Worm (Caenorhabditis elegans) whole organism, L3 larva: Measurements from ENCODE around the gene T06E4.21.

Experiments used
- R02D3.7 ChIP-seq: fragments of 150-350 bp; optimal IDR thresholded peaks from 2 replicates; lab custom pipeline; 2014; ENCODE audit warnings: missing biosample characterization, missing genetic modification characterization
- ZK546.5 ChIP-seq: sonication (generic microtip); optimal IDR thresholded peaks from 2 replicates; lab custom pipeline; 2017; ENCODE audit warnings: missing biosample characterization, missing genetic modification characterization
- aly-2 ChIP-seq: fragments of 150-350 bp; optimal IDR thresholded peaks from 2 replicates; lab custom pipeline; 2014; ENCODE audit warnings: missing biosample characterization, missing genetic modification characterization
- ceh-16 ChIP-seq: sonication (generic microtip); optimal IDR thresholded peaks from 2 replicates; lab custom pipeline; 2017; ENCODE audit warnings: missing biosample characterization, missing genetic modification characterization
- ceh-28 ChIP-seq: fragments of 150-350 bp; optimal IDR thresholded peaks from 2 replicates; lab custom pipeline; 2014; ENCODE audit warnings: missing biosample characterization, missing genetic modification reagents, missing genetic modification characterization
- ceh-82 ChIP-seq: fragments of 150-350 bp; optimal IDR thresholded peaks from 2 replicates; lab custom pipeline; 2014; ENCODE audit warnings: missing biosample characterization, missing genetic modification characterization
- daf-12 ChIP-seq: fragments of 150-350 bp; optimal IDR thresholded peaks from 2 replicates; lab custom pipeline; 2014; ENCODE audit warnings: missing biosample characterization, missing genetic modification reagents, missing genetic modification characterization
- egl-27 ChIP-seq: sonication (generic microtip); optimal IDR thresholded peaks from 4 replicates; lab custom pipeline; 2017; ENCODE audit warnings: missing biosample characterization, missing genetic modification reagents, missing genetic modification characterization
- egl-5 ChIP-seq: fragments of 150-350 bp; optimal IDR thresholded peaks from 2 replicates; lab custom pipeline; 2017; ENCODE audit warnings: missing biosample characterization, missing genetic modification reagents, missing genetic modification characterization, inconsistent platforms
- elt-3 ChIP-seq, 3 experiments: fragments of 150-350 bp in 1 of 3; sonication (generic microtip) in 2 of 3; optimal IDR thresholded peaks; 2 replicates in 2 of 3; 4 replicates in 1 of 3; lab custom pipeline; 2014 to 2017; ENCODE audit warnings: missing biosample characterization in 3 of 3, missing genetic modification characterization in 3 of 3
- eor-1 ChIP-seq, 2 experiments: fragments of 150-350 bp; optimal IDR thresholded peaks; 2 replicates each; lab custom pipeline; 2014 to 2018; ENCODE audit warnings: missing biosample characterization in 2 of 2, missing genetic modification characterization in 2 of 2
- fos-1 ChIP-seq: fragments of 150-350 bp; optimal IDR thresholded peaks from 2 replicates; lab custom pipeline; 2014; ENCODE audit warnings: missing biosample characterization, missing genetic modification characterization
- hmg-11 ChIP-seq: sonication (generic microtip); optimal IDR thresholded peaks from 2 replicates; lab custom pipeline; 2016; ENCODE audit warnings: missing genetic modification characterization, missing compliant biosample characterization
- lin-15B ChIP-seq: fragments of 150-350 bp; optimal IDR thresholded peaks from 2 replicates; lab custom pipeline; 2014; ENCODE audit warnings: missing biosample characterization, missing genetic modification characterization
- mml-1 ChIP-seq: fragments of 150-350 bp; sonication (generic microtip); optimal IDR thresholded peaks from 3 replicates; lab custom pipeline; 2014; ENCODE audit warnings: missing biosample characterization, missing genetic modification characterization
- nfya-1 ChIP-seq: sonication (generic microtip); optimal IDR thresholded peaks from 2 replicates; lab custom pipeline; 2017; ENCODE audit warnings: missing genetic modification characterization, mild to moderate bottlenecking, missing compliant biosample characterization, antibody characterized with exemption, moderate library complexity; ENCODE audit not compliant: insufficient read depth
- nhr-11 ChIP-seq: fragments of 150-350 bp; optimal IDR thresholded peaks from 2 replicates; lab custom pipeline; 2014; ENCODE audit warnings: missing biosample characterization, missing genetic modification characterization
- nhr-12 ChIP-seq: fragments of 150-350 bp; optimal IDR thresholded peaks from 2 replicates; lab custom pipeline; 2014; ENCODE audit warnings: missing biosample characterization, missing genetic modification characterization
- nhr-237 ChIP-seq: fragments of 150-350 bp; optimal IDR thresholded peaks from 2 replicates; lab custom pipeline; 2014; ENCODE audit warnings: missing biosample characterization, missing genetic modification characterization
- nhr-25 ChIP-seq: sonication (generic microtip); optimal IDR thresholded peaks from 2 replicates; lab custom pipeline; 2017; ENCODE audit warnings: missing biosample characterization, missing genetic modification characterization
- nhr-28 ChIP-seq: fragments of 150-350 bp; optimal IDR thresholded peaks from 2 replicates; lab custom pipeline; 2014; ENCODE audit warnings: missing biosample characterization, missing genetic modification characterization
- nhr-67 ChIP-seq: fragments of 150-350 bp; optimal IDR thresholded peaks from 2 replicates; lab custom pipeline; 2014; ENCODE audit warnings: missing biosample characterization, missing genetic modification characterization
- nhr-77 ChIP-seq: fragments of 150-350 bp; optimal IDR thresholded peaks from 2 replicates; lab custom pipeline; 2014; ENCODE audit warnings: missing biosample characterization, missing genetic modification characterization
- pha-4 ChIP-seq: fragments of 150-350 bp; optimal IDR thresholded peaks from 2 replicates; lab custom pipeline; 2014; ENCODE audit warnings: missing biosample characterization, missing genetic modification reagents, missing genetic modification characterization
- sea-2 ChIP-seq: fragments of 150-350 bp; sonication (generic microtip); optimal IDR thresholded peaks from 4 replicates; lab custom pipeline; 2014; ENCODE audit warnings: missing biosample characterization, missing genetic modification reagents, missing genetic modification characterization
- tbx-2 ChIP-seq: sonication (generic microtip); optimal IDR thresholded peaks from 2 replicates; lab custom pipeline; 2016; ENCODE audit warnings: mild to moderate bottlenecking, missing genetic modification characterization, missing compliant biosample characterization
- unc-39 ChIP-seq: sonication (generic microtip); optimal IDR thresholded peaks from 4 replicates; lab custom pipeline; 2017; ENCODE audit warnings: missing biosample characterization, missing genetic modification characterization
- unc-62 ChIP-seq: fragments of 150-350 bp; sonication (generic microtip); optimal IDR thresholded peaks from 4 replicates; lab custom pipeline; 2014; ENCODE audit warnings: missing biosample characterization, missing genetic modification reagents, missing genetic modification characterization
- ztf-11 ChIP-seq: fragments of 150-350 bp; optimal IDR thresholded peaks from 2 replicates; lab custom pipeline; 2014; ENCODE audit warnings: missing biosample characterization, missing genetic modification characterization
- ztf-4 ChIP-seq: fragments of 150-350 bp; optimal IDR thresholded peaks from 2 replicates; lab custom pipeline; 2014; ENCODE audit warnings: missing biosample characterization, missing genetic modification characterization

Gene T06E4.21

DNA sequence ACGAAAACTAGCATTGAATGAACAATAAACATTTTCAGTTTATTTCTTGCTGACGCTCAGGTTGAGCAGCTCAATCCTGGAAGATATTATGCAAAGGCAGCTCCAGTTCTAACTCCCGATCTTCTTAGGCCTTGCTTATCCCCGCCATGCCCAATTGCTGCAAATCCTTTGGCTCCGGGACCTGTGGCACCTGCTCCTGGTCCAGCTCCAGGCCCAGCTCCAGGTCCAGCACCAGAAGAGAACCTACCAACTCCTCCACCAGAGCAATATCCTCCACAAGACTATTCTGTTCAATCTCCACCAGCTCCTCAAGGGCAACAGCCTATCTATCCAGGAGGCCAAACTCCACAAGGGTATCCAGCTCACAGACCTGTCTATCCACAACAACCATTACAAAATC is 35.3 kb upstream of the T06E4.21 start:
- TF ChIP-seq sea-2 (GFP tag; lab: Kevin White, UChicago) (no peak), nhr-25 (tag; lab: Kevin White, UChicago) (no peak), ceh-16 (tag; lab: Kevin White, UChicago) (no peak), nhr-237 (no peak), egl-5 (tag; lab: Kevin White, UChicago) (no peak), unc-39 (tag; lab: Kevin White, UChicago) (no peak), hmg-11 (no peak), fos-1 (tag; lab: Kevin White, UChicago) (no peak), lin-15B (tag; lab: Kevin White, UChicago) (no peak), nhr-12 (tag; lab: Kevin White, UChicago) (no peak), R02D3.7 (tag; lab: Kevin White, UChicago) (no peak), elt-3 (tag; optimal IDR thresholded peaks at IDR 0.05; lab: Kevin White, UChicago) (no peak)

DNA sequence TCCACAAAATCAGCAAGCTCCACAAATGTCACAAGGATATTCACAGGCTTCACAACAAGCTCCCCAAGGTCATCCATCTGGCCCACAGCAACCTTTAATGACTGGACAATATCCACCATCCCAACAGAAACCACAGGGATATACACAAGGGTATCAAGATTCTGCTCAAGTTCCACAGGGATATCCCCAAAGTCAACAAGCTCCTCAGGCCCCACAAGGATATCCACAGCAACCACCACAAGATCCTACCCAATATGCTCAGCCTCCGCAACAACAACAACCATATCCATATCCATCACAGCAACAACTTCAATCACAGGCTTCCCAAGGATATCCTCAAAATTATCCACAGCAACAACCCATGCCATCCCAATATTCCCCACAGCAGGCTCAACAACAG is 34.7 kb upstream of the T06E4.21 start:
- TF ChIP-seq eor-1 (tag; optimal IDR thresholded peaks at IDR 0.05; lab: Kevin White, UChicago) = no peak

DNA sequence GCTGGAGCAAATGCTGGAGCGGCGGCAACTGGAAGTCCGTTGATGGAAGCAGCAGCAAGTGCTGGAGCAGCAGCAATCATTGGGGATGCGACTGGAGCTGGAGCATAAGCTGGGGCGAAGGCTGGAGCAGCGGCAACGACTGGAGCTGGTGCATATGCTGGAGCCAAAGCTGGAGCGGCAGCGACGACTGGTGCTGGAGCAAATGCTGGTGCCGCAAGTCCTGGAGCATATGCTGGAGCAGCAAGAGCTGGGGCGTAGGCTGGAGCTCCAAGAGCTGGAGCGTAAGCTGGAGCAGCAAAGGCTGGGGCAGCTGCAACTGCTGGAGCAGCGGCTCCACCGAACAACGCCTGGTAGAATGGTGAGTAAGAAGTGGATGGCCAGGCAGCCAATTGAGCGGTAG is 33.0 kb upstream of the T06E4.21 start:
- TF ChIP-seq nhr-28 (tag; lab: Kevin White, UChicago) = no peak
- TF ChIP-seq lin-15B (tag; lab: Kevin White, UChicago) = no peak
- no peak for TF ChIP-seq ceh-28 (tag; lab: Kevin White, UChicago)
- no peak for TF ChIP-seq egl-5 (tag; lab: Kevin White, UChicago)
- no peak for TF ChIP-seq nhr-11
- no peak for TF ChIP-seq mml-1 (tag; lab: Kevin White, UChicago)
- no peak for TF ChIP-seq sea-2 (GFP tag; lab: Kevin White, UChicago)
- no peak for TF ChIP-seq daf-12

DNA sequence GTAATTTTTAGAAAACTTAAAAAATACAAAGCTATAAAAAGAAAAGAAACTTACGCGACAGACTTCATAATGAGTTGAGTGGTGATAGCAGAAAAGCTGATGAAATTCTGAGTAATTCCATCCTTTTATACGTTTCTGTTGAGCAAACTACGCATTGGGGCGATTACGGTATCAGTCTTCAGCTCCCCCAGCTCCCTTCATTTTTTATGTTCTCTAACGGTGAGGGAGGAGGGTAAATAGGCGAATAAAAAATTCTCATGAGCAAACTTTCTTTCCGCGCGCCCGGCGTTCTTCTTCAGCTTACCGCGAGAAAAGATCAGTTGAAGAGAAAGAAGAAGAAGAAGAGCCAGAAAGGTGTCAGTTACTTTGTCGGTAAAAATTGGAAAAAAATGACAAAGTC is 32.5 kb upstream of the T06E4.21 start, which contains the start of gene idpc-7:
Gene idpc-7 (minus strand): TSS at position 101 of the 400 bp plus-strand sequence.
- no peak for TF ChIP-seq nhr-237
- no peak for TF ChIP-seq ztf-4
- TF ChIP-seq nfya-1 (tag; lab: Kevin White, UChicago) = no peak
- TF ChIP-seq R02D3.7 (tag; lab: Kevin White, UChicago) = no peak
- no peak for TF ChIP-seq ceh-82 (tag; lab: Kevin White, UChicago)

DNA sequence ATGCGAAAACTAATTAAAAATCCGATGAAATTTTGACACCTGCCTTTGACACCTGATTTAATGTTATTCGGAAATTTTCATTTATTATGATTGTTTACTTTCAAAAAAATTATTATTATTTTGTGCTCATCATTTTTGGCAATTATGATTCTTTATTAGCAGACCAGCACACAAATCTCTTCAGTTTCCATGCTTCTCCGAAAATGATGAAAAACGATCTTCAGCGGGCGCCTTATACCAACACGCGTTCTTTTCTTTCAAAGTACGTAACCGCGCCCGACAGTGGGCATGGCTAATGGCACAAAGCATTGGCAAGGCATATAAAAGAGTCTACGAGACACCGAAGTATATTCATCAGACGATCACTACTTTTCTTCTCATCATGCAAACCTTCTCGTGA is 31.5 kb upstream of the T06E4.21 start, which contains the start of gene idpc-6:
Gene idpc-6 (plus strand): TSS at position 301 of the 400 bp plus-strand sequence.
- TF ChIP-seq nhr-28 (tag; lab: Kevin White, UChicago) (no peak), nhr-77 (tag; lab: Kevin White, UChicago) (no peak), ZK546.5 (tag; lab: Kevin White, UChicago) (no peak), hmg-11 (no peak), unc-62 (GFP tag; lab: Kevin White, UChicago) (no peak), R02D3.7 (tag; lab: Kevin White, UChicago) (no peak), nhr-67 (tag; lab: Kevin White, UChicago) (no peak)

DNA sequence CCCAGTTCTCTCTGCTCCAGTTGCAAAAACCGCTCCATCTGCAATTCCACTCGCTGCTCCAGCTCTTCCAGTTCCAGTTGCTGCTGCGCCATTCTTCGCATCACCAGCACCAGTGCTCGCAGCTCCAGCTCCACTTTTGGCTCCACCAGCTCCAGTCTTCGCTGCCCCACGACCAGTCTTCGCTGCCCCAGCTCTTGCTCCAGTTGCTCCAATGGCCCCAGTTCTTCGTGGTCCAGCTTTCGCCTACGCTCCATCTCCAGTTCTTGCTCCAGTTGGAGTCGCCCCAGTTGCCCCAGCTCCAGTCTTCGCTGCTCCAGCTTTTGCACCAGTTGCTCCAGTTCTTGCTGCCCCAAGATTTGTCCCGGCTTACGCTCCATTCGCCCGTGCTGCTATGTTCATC is 31.0 kb upstream of the T06E4.21 start:
- TF ChIP-seq eor-1 (tag; optimal IDR thresholded peaks at IDR 0.05; lab: Kevin White, UChicago) = no peak
- TF ChIP-seq tbx-2 (tag; lab: Kevin White, UChicago) = no peak
- no peak for TF ChIP-seq ceh-28 (tag; lab: Kevin White, UChicago)
- no peak for TF ChIP-seq R02D3.7 (tag; lab: Kevin White, UChicago)
- no peak for TF ChIP-seq ztf-11
- no peak for TF ChIP-seq elt-3 (tag; optimal IDR thresholded peaks at IDR 0.05; lab: Kevin White, UChicago)

DNA sequence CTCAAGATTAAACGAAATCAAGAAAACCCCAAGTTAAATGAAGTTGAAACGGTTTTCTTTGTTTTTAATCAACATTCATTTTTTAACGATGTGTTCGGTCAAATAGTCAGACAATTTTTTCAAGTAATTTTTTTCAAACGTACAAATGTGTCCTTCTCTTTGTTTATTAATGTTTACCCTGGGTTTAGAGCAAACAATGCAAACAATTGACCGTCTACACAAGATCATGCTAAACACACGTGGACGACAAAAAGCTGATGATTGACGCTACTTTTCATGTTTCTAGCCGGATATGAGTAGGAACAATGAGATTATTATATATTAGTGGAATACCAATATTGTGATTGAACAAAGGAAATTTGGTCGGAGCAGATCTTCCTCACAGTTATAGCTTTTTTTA is 30.0 kb upstream of the T06E4.21 start:
- TF ChIP-seq aly-2 = no peak
- no peak for TF ChIP-seq mml-1 (tag; lab: Kevin White, UChicago)
- TF ChIP-seq nfya-1 (tag; lab: Kevin White, UChicago) = no peak
- TF ChIP-seq nhr-12 (tag; lab: Kevin White, UChicago) = no peak
- TF ChIP-seq egl-27 (tag; lab: Kevin White, UChicago) = no peak
- TF ChIP-seq pha-4 (tag; lab: Kevin White, UChicago) = peak; percentile 51
- TF ChIP-seq, all 47 proteins: peak for 1
